Worm (Caenorhabditis elegans) whole organism, L1 larva: ENCODE measurements around the gene gos-28.
A peak's percentile ranks its signal among the peaks of the same experiment; 100 is the strongest.

Source experiments
- C16A3.4 ChIP-seq: fragments of 150-350 bp; optimal IDR thresholded peaks from 2 replicates; lab custom pipeline; 2014; ENCODE audit warnings: missing biosample characterization, missing genetic modification characterization
- F16B12.6 ChIP-seq: fragments of 150-350 bp; optimal IDR thresholded peaks from 2 replicates; lab custom pipeline; 2014; ENCODE audit warnings: missing biosample characterization, missing genetic modification characterization
- Y116A8C.19 ChIP-seq: sonication (generic microtip); optimal IDR thresholded peaks from 2 replicates; lab custom pipeline; 2016; ENCODE audit warnings: missing compliant biosample characterization, missing genetic modification characterization, borderline replicate concordance
- blmp-1 ChIP-seq: fragments of 150-350 bp; optimal IDR thresholded peaks from 2 replicates; lab custom pipeline; 2014; ENCODE audit warnings: missing biosample characterization, missing genetic modification characterization
- ceh-63 ChIP-seq: fragments of 200-800 bp; sonication (Bioruptor generic); optimal IDR thresholded peaks from 2 replicates; lab custom pipeline; 2018; ENCODE audit warnings: mild to moderate bottlenecking, missing genetic modification characterization, missing compliant biosample characterization
- ceh-82 ChIP-seq, 3 experiments: fragments of 150-350 bp in 1 of 3; sonication (generic microtip) in 2 of 3; optimal IDR thresholded peaks; 2 replicates each; lab custom pipeline; 2014 to 2017; ENCODE audit warnings: missing biosample characterization in 3 of 3, missing genetic modification characterization in 3 of 3
- ceh-88 ChIP-seq: fragments of 200-800 bp; sonication (Bioruptor generic); IDR thresholded peaks from 2 replicates; pipeline ENCODE4 v1.3.6; 2022; ENCODE audit warnings: missing genetic modification characterization, missing compliant biosample characterization
- dpl-1 ChIP-seq, 3 experiments: fragments of 150-350 bp in 2 of 3; sonication (generic microtip) in 1 of 3; optimal IDR thresholded peaks; 2 replicates each; lab custom pipeline; 2014 to 2017; ENCODE audit warnings: missing biosample characterization in 3 of 3, missing genetic modification characterization in 3 of 3, missing genetic modification reagents in 3 of 3
- dsc-1 ChIP-seq: sonication (generic microtip); optimal IDR thresholded peaks from 2 replicates; lab custom pipeline; 2016; ENCODE audit warnings: mild to moderate bottlenecking, missing genetic modification characterization, missing compliant biosample characterization
- efl-1 ChIP-seq, 4 experiments: fragments of 150-350 bp; optimal IDR thresholded peaks in 3 of 4; peaks in 1 of 4; 1 replicate in 1 of 4; 2 replicates in 3 of 4; lab custom pipeline; 2014; ENCODE audit warnings: missing biosample characterization in 2 of 4, missing genetic modification characterization in 2 of 4, missing genetic modification reagents in 2 of 4
- efl-3 ChIP-seq: fragments of 200-800 bp; sonication (Bioruptor generic); optimal IDR thresholded peaks from 2 replicates; lab custom pipeline; 2018; ENCODE audit warnings: mild to moderate bottlenecking, missing genetic modification characterization, missing compliant biosample characterization
- elt-3 ChIP-seq, 6 experiments: fragments of 150-350 bp in 1 of 6; sonication (generic microtip); optimal IDR thresholded peaks; 2 replicates each; lab custom pipeline; 2017 to 2018; ENCODE audit warnings: missing biosample characterization in 6 of 6, missing genetic modification characterization in 6 of 6, inconsistent platforms in 1 of 6
- fkh-10 ChIP-seq: sonication (generic microtip); optimal IDR thresholded peaks from 2 replicates; lab custom pipeline; 2017; ENCODE audit warnings: missing biosample characterization, missing genetic modification reagents, missing genetic modification characterization
- fkh-4 ChIP-seq: sonication (generic microtip); optimal IDR thresholded peaks from 2 replicates; lab custom pipeline; 2016; ENCODE audit warnings: missing compliant biosample characterization, missing genetic modification characterization, borderline replicate concordance
- hlh-17 ChIP-seq: fragments of 200-800 bp; sonication (Bioruptor generic); optimal IDR thresholded peaks from 2 replicates; lab custom pipeline; 2018; ENCODE audit warnings: missing genetic modification characterization, mild to moderate bottlenecking, missing compliant biosample characterization, moderate library complexity, borderline replicate concordance
- hlh-4 ChIP-seq: sonication (generic microtip); optimal IDR thresholded peaks from 2 replicates; lab custom pipeline; 2016; ENCODE audit warnings: mild to moderate bottlenecking, missing genetic modification characterization, missing compliant biosample characterization
- hpl-2 ChIP-seq: fragments of 150-350 bp; optimal IDR thresholded peaks from 2 replicates; lab custom pipeline; 2014; ENCODE audit warnings: missing biosample characterization, missing genetic modification reagents, missing genetic modification characterization
- isw-1 ChIP-seq: fragments of 200-800 bp; sonication (Bioruptor generic); IDR thresholded peaks from 2 replicates; pipeline ENCODE4 v1.3.6; 2022; ENCODE audit warnings: missing genetic modification characterization, missing compliant biosample characterization
- lin-13 ChIP-seq: fragments of 150-350 bp; optimal IDR thresholded peaks from 2 replicates; lab custom pipeline; 2014; ENCODE audit warnings: missing biosample characterization, missing genetic modification reagents, missing genetic modification characterization
- lin-14 ChIP-seq: fragments of 200-800 bp; sonication (Bioruptor generic); optimal IDR thresholded peaks from 2 replicates; lab custom pipeline; 2018; ENCODE audit warnings: mild to moderate bottlenecking, missing genetic modification characterization, moderate library complexity, missing compliant biosample characterization
- lin-35 ChIP-seq, 2 experiments: fragments of 150-350 bp; optimal IDR thresholded peaks; 2 replicates each; lab custom pipeline; 2014; ENCODE audit warnings: missing biosample characterization in 2 of 2, missing genetic modification characterization in 2 of 2, missing genetic modification reagents in 2 of 2
- lsy-2 ChIP-seq, 2 experiments: fragments of 150-350 bp; optimal IDR thresholded peaks; 2 replicates each; lab custom pipeline; 2014; ENCODE audit warnings: missing biosample characterization in 2 of 2, missing genetic modification characterization in 2 of 2
- mdl-1 ChIP-seq, 2 experiments: fragments of 150-350 bp; optimal IDR thresholded peaks; 2 replicates each; lab custom pipeline; 2014 to 2017; ENCODE audit warnings: missing biosample characterization in 2 of 2, missing genetic modification characterization in 2 of 2, inconsistent platforms in 1 of 2
- mep-1 ChIP-seq: fragments of 150-350 bp; optimal IDR thresholded peaks from 2 replicates; lab custom pipeline; 2014; ENCODE audit warnings: missing biosample characterization, missing genetic modification characterization
- nhr-11 ChIP-seq: fragments of 150-350 bp; optimal IDR thresholded peaks from 2 replicates; lab custom pipeline; 2014; ENCODE audit warnings: missing biosample characterization, missing genetic modification characterization
- nhr-20 ChIP-seq: sonication (generic microtip); optimal IDR thresholded peaks from 2 replicates; lab custom pipeline; 2016; ENCODE audit warnings: mild to moderate bottlenecking, missing genetic modification characterization, missing compliant biosample characterization
- nhr-47 ChIP-seq: sonication (generic microtip); optimal IDR thresholded peaks from 2 replicates; lab custom pipeline; 2016; ENCODE audit warnings: mild to moderate bottlenecking, missing genetic modification characterization, moderate library complexity, missing compliant biosample characterization
- nhr-71 ChIP-seq: sonication (generic microtip); optimal IDR thresholded peaks from 2 replicates; lab custom pipeline; 2016; ENCODE audit warnings: mild to moderate bottlenecking, missing genetic modification characterization, moderate library complexity, missing compliant biosample characterization
- nhr-84 ChIP-seq: sonication (generic microtip); optimal IDR thresholded peaks from 2 replicates; lab custom pipeline; 2017; ENCODE audit warnings: missing biosample characterization, missing genetic modification characterization
- nhr-85 ChIP-seq: sonication (generic microtip); peaks from one replicate; lab custom pipeline; 2016; ENCODE audit warnings: missing genetic modification characterization, inconsistent platforms, missing compliant biosample characterization
- pag-3 ChIP-seq: sonication (generic microtip); optimal IDR thresholded peaks from 2 replicates; lab custom pipeline; 2017; ENCODE audit warnings: missing genetic modification characterization, mild to moderate bottlenecking, missing compliant biosample characterization, antibody characterized with exemption, borderline replicate concordance; ENCODE audit not compliant: insufficient read depth
- pqm-1 ChIP-seq: sonication (generic microtip); optimal IDR thresholded peaks from 3 replicates; lab custom pipeline; 2017; ENCODE audit warnings: missing biosample characterization, missing genetic modification characterization
- rnt-1 ChIP-seq: sonication (generic microtip); optimal IDR thresholded peaks from 2 replicates; lab custom pipeline; 2016; ENCODE audit warnings: mild to moderate bottlenecking, missing genetic modification characterization, moderate library complexity, missing compliant biosample characterization
- snpc-4 ChIP-seq: fragments of 150-350 bp; optimal IDR thresholded peaks from 2 replicates; lab custom pipeline; 2014; ENCODE audit warnings: missing biosample characterization, missing genetic modification characterization
- snu-23 ChIP-seq: sonication (generic microtip); optimal IDR thresholded peaks from 2 replicates; lab custom pipeline; 2016; ENCODE audit warnings: missing genetic modification characterization, missing compliant biosample characterization
- sox-4 ChIP-seq: sonication (generic microtip); optimal IDR thresholded peaks from 2 replicates; lab custom pipeline; 2016; ENCODE audit warnings: missing genetic modification characterization, missing compliant biosample characterization
- swsn-7 ChIP-seq: sonication (generic microtip); optimal IDR thresholded peaks from 2 replicates; lab custom pipeline; 2016; ENCODE audit warnings: missing genetic modification characterization, missing compliant biosample characterization
- tbx-2 ChIP-seq: sonication (generic microtip); optimal IDR thresholded peaks from 2 replicates; lab custom pipeline; 2016; ENCODE audit warnings: missing genetic modification characterization, missing compliant biosample characterization
- tlp-1 ChIP-seq: fragments of 150-350 bp; optimal IDR thresholded peaks from 2 replicates; lab custom pipeline; 2014; ENCODE audit warnings: missing biosample characterization, missing genetic modification characterization
- unc-130 ChIP-seq: fragments of 150-350 bp; optimal IDR thresholded peaks from 2 replicates; lab custom pipeline; 2017; ENCODE audit warnings: missing biosample characterization, missing genetic modification characterization, inconsistent platforms
- unc-86 ChIP-seq: sonication (generic microtip); optimal IDR thresholded peaks from 2 replicates; lab custom pipeline; 2016; ENCODE audit warnings: missing genetic modification characterization, missing compliant biosample characterization
- xbp-1 ChIP-seq: sonication (generic microtip); optimal IDR thresholded peaks from 2 replicates; lab custom pipeline; 2016; ENCODE audit warnings: missing genetic modification characterization, missing compliant biosample characterization
- ztf-11 ChIP-seq, 2 experiments: sonication (generic microtip); optimal IDR thresholded peaks; 2 replicates each; lab custom pipeline; 2016 to 2017; ENCODE audit warnings: missing genetic modification characterization in 2 of 2, missing biosample characterization in 1 of 2, missing compliant biosample characterization in 1 of 2
- ztf-4 ChIP-seq: fragments of 150-350 bp; optimal IDR thresholded peaks from 2 replicates; lab custom pipeline; 2014; ENCODE audit warnings: missing biosample characterization, missing genetic modification characterization

The gos-28 gene

ce11 chrIII:7359037-7359548 is 10.1 kb upstream of the gos-28 start, which contains the start of the genes eco-1 and hmgr-1 (continued):
- no peak for TF ChIP-seq hlh-17 (GFP tag; lab: Kevin White, UChicago)
- no peak for TF ChIP-seq ceh-88
- no peak for TF ChIP-seq fkh-10 (GFP tag; lab: Kevin White, UChicago)

- TF ChIP-seq snu-23 (GFP tag; lab: Kevin White, UChicago): peak; percentile 17
- TF ChIP-seq pag-3 (tag; lab: Kevin White, UChicago): no peak
- no peak for TF ChIP-seq snpc-4
- peak in 1 of 6 experiments; percentile 20 for TF ChIP-seq elt-3 (tag; optimal IDR thresholded peaks at IDR 0.05; lab: Kevin White, UChicago)
- TF ChIP-seq nhr-20 (tag; lab: Kevin White, UChicago): peak; percentile 58
- TF ChIP-seq lin-14 (GFP tag; lab: Kevin White, UChicago): peak; percentile 56
- TF ChIP-seq, all 84 proteins: peak for 4
Measured at ce11 chrIII:7358627-7359026, 9.7 kb upstream of the gos-28 start.

DNA sequence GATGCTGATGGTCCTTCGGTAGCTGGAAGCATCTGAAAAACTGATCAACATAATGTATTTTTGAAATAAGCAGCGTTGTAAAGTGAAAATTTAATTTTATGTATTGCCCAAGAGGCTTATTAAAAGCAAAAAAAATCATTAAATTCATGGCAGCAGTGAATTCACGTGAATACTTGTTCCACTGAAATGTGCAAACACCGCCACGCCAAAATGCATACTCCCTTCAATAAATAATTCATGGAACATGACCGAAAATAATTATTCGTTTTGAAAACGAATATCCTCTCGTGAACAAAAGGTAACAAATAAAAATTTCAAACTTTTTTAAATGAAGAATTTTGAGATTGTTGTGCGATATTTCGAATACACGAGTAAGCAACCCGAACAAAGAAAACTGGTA is 8.4 kb upstream of the gos-28 start, which contains the start of gene F08F8.10:
TSS of gene F08F8.10 (minus strand) at position 38 of the 400 bp plus-strand sequence.
- TF ChIP-seq dpl-1 (GFP tag; optimal IDR thresholded peaks at IDR 0.05; lab: Kevin White, UChicago) (peak; percentile 33 to 65 (median 47)), ceh-82 (tag; optimal IDR thresholded peaks at IDR 0.05; lab: Kevin White, UChicago) (peak in 1 of 3 experiments; percentile 18), F16B12.6 (tag; lab: Kevin White, UChicago) (peak; percentile 92), elt-3 (tag; optimal IDR thresholded peaks at IDR 0.05; lab: Kevin White, UChicago) (peak in 1 of 6 experiments; percentile 1), mep-1 (peak; percentile 82), nhr-85 (tag; lab: Kevin White, UChicago) (peak; percentile 56), isw-1 (GFP tag; lab: Robert Waterston, UW) (peak; percentile 4; the same call in 1 of the 2 replicates), dsc-1 (tag; lab: Kevin White, UChicago) (peak; percentile 5), unc-130 (tag; lab: Kevin White, UChicago) (peak; percentile 33), lin-14 (GFP tag; lab: Kevin White, UChicago) (peak; percentile 52), sox-4 (tag; lab: Kevin White, UChicago) (no peak), snu-23 (GFP tag; lab: Kevin White, UChicago) (peak; percentile 61), lsy-2 (tag; optimal IDR thresholded peaks at IDR 0.05; lab: Kevin White, UChicago) (peak; percentile 63 to 64), unc-86 (peak; percentile 92), hpl-2 (GFP tag; lab: Kevin White, UChicago) (no peak), nhr-71 (peak; percentile 56), ztf-4 (no peak), blmp-1 (tag; lab: Kevin White, UChicago) (peak; percentile 44), nhr-11 (no peak), nhr-84 (tag; lab: Kevin White, UChicago) (no peak), pag-3 (tag; lab: Kevin White, UChicago) (no peak), lin-13 (GFP tag; lab: Kevin White, UChicago) (no peak), Y116A8C.19 (tag; lab: Kevin White, UChicago) (no peak), rnt-1 (tag; lab: Kevin White, UChicago) (peak; percentile 23), nhr-20 (tag; lab: Kevin White, UChicago) (peak; percentile 51), fkh-4 (tag; lab: Kevin White, UChicago) (no peak), efl-1 (optimal IDR thresholded peaks at IDR 0.05; lab: Kevin White, UChicago) (peak; percentile 52 to 64), efl-1 (GFP tag; optimal IDR thresholded peaks at IDR 0.05 in 1 of 2; lab: Kevin White, UChicago) (peak; percentile 63 to 96), ceh-63 (GFP tag; lab: Kevin White, UChicago) (no peak), lin-35 (GFP tag; optimal IDR thresholded peaks at IDR 0.05; lab: Kevin White, UChicago) (peak; percentile 64 to 68), xbp-1 (peak; percentile 35), tbx-2 (tag; lab: Kevin White, UChicago) (peak; percentile 9), hlh-4 (tag; lab: Kevin White, UChicago) (no peak), ztf-11 (tag; optimal IDR thresholded peaks at IDR 0.05; lab: Kevin White, UChicago) (no peak), swsn-7 (tag; lab: Kevin White, UChicago) (peak; percentile 37), fkh-10 (GFP tag; lab: Kevin White, UChicago) (no peak), efl-3 (GFP tag; lab: Kevin White, UChicago) (no peak), C16A3.4 (tag; lab: Kevin White, UChicago) (peak; percentile 24), pqm-1 (tag; lab: Kevin White, UChicago) (no peak), mdl-1 (tag; optimal IDR thresholded peaks at IDR 0.05; lab: Kevin White, UChicago) (peak in 1 of 2 experiments; percentile 61), nhr-47 (peak; percentile 35), tlp-1 (no peak)
